Fruit fly (Drosophila melanogaster) Kc167 (cell line): ENCODE data around the gene CG31370.

ENCODE experiments used
- Myc ChIP-seq: fragments of >200 bp; optimal IDR thresholded peaks from 2 replicates; lab custom pipeline; 2017; ENCODE audit warnings: missing external identifiers
- Sin3A ChIP-seq: fragments of >200 bp; optimal IDR thresholded peaks from 2 replicates; lab custom pipeline; 2018; ENCODE audit warnings: missing external identifiers
- h ChIP-seq: fragments of >200 bp; optimal IDR thresholded peaks from 3 replicates; lab custom pipeline; 2018; ENCODE audit warnings: missing external identifiers
- insv ChIP-seq: fragments of >200 bp; optimal IDR thresholded peaks from 3 replicates; lab custom pipeline; 2018; ENCODE audit warnings: missing external identifiers
- psq ChIP-seq: fragments of >200 bp; optimal IDR thresholded peaks from 2 replicates; lab custom pipeline; 2017; ENCODE audit warnings: missing external identifiers
- ttk ChIP-seq: sonication (Bioruptor generic); optimal IDR thresholded peaks from 2 replicates; lab custom pipeline; 2017; ENCODE audit warnings: missing external identifiers

DNA sequence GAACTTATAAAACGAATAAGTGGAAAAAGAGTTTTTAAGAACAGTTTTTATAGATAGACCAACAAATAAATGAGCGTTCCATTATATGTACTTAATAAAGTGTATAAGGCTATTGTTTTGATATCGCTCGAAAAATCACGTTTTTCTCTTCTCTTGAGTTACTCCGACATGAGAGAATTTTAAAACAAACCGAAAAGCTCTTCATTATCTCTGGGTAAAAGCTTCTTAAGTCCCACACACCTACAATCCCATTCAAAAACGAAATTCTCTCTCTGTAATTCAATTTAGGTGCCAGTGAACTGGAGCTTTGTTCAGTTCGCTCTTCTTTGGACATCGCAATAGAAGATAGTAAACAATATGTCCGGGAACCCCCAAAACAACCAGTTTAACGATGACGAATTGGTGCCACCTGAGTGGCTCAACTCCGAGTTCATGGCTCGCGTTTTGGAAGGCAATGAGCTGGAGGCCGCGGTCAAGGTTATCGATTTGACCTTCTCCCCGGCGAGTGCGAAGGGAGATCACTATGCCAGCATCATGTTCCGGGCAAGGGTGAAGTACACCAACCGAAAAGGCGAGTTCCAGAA, 1.7 kb downstream of the CG31370 start, which contains the start of gene CG31436:
- no peak for TF ChIP-seq psq (lab: Kevin White, UChicago)
- TF ChIP-seq h: no peak
- TF ChIP-seq Myc (lab: Kevin White, UChicago): no peak
- TF ChIP-seq ttk (lab: Kevin White, UChicago): no peak
- TF ChIP-seq insv: no peak
- TF ChIP-seq Sin3A (lab: Kevin White, UChicago): no peak
